Fruit fly (Drosophila melanogaster) whole organism: Measurements from ENCODE around the gene CG3630.

ENCODE experiments used
- CG8478 ChIP-seq: fragments of >200 bp; optimal IDR thresholded peaks from 2 replicates; lab custom pipeline; 2018; ENCODE audit warnings: inconsistent platforms
- Dll ChIP-seq: fragments of >200 bp; optimal IDR thresholded peaks from 2 replicates; lab custom pipeline; 2017
- EcR ChIP-seq, 2 experiments: fragments of >200 bp; optimal IDR thresholded peaks; 2 replicates each; lab custom pipeline; 2017; ENCODE audit warnings: missing biosample characterization in 2 of 2, missing genetic modification characterization in 2 of 2, missing genetic modification reagents in 2 of 2
- pan ChIP-seq: fragments of >200 bp; optimal IDR thresholded peaks from 2 replicates; lab custom pipeline; 2017
- psq ChIP-seq: fragments of >200 bp; optimal IDR thresholded peaks from 2 replicates; lab custom pipeline; 2017
- usp ChIP-seq: fragments of >200 bp; optimal IDR thresholded peaks from 2 replicates; lab custom pipeline; 2017; ENCODE audit warnings: missing biosample characterization, missing genetic modification characterization, mixed read lengths

dm6 chrX:2145690-2146470, 16.1 kb upstream of the CG3630 start:
- TF ChIP-seq pan (lab: Kevin White, UChicago) (no peak), Dll (no peak), CG8478 (lab: Kevin White, UChicago) (no peak), psq (lab: Kevin White, UChicago) (no peak), usp (GFP tag; lab: Kevin White, UChicago) (no peak), EcR (GFP tag; optimal IDR thresholded peaks at IDR 0.05; lab: Kevin White, UChicago) (no peak)
